Worm (Caenorhabditis elegans) whole organism, L2 larva: Measurements from ENCODE around the gene larp-1.
"Not testable (repeated sequence)": the region's sequence is repeated elsewhere in the genome, so short reads cannot be mapped to it uniquely, and the experiment has no call there.

Experiments
- C34F6.9 ChIP-seq: fragments of 150-350 bp; optimal IDR thresholded peaks from 2 replicates; lab custom pipeline; 2014; ENCODE audit warnings: missing biosample characterization, missing genetic modification characterization
- F13H6.1 ChIP-seq: sonication (generic microtip); optimal IDR thresholded peaks from 2 replicates; lab custom pipeline; 2016; ENCODE audit warnings: missing genetic modification characterization, missing compliant biosample characterization
- Y55F3AM.14 ChIP-seq: fragments of 200-800 bp; sonication (Bioruptor generic); optimal IDR thresholded peaks from 2 replicates; lab custom pipeline; 2018; ENCODE audit warnings: mild to moderate bottlenecking, missing genetic modification characterization, missing compliant biosample characterization
- ZK546.5 ChIP-seq: sonication (generic microtip); optimal IDR thresholded peaks from 2 replicates; lab custom pipeline; 2017; ENCODE audit warnings: missing biosample characterization, missing genetic modification characterization
- alr-1 ChIP-seq: fragments of 150-350 bp; optimal IDR thresholded peaks from 2 replicates; lab custom pipeline; 2014; ENCODE audit warnings: missing biosample characterization, missing genetic modification characterization
- aly-2 ChIP-seq: fragments of 150-350 bp; optimal IDR thresholded peaks from 2 replicates; lab custom pipeline; 2014; ENCODE audit warnings: missing biosample characterization, missing genetic modification characterization
- blmp-1 ChIP-seq: sonication (generic microtip); optimal IDR thresholded peaks from 2 replicates; lab custom pipeline; 2017; ENCODE audit warnings: missing genetic modification characterization, mild to moderate bottlenecking, missing compliant biosample characterization, antibody characterized with exemption, moderate library complexity; ENCODE audit not compliant: insufficient read depth
- ceh-16 ChIP-seq: fragments of 150-350 bp; optimal IDR thresholded peaks from 2 replicates; lab custom pipeline; 2014; ENCODE audit warnings: missing biosample characterization, missing genetic modification characterization
- crh-2 ChIP-seq: sonication (generic microtip); optimal IDR thresholded peaks from 2 replicates; lab custom pipeline; 2017; ENCODE audit warnings: missing biosample characterization, missing genetic modification characterization
- dmd-4 ChIP-seq: sonication (generic microtip); optimal IDR thresholded peaks from 2 replicates; lab custom pipeline; 2017; ENCODE audit warnings: missing biosample characterization, missing genetic modification characterization
- elt-3 ChIP-seq: sonication (generic microtip); optimal IDR thresholded peaks from 2 replicates; lab custom pipeline; 2017; ENCODE audit warnings: missing biosample characterization, missing genetic modification characterization
- lin-11 ChIP-seq: fragments of 150-350 bp; sonication (generic microtip); optimal IDR thresholded peaks from 2 replicates; lab custom pipeline; 2014; ENCODE audit warnings: missing biosample characterization, missing genetic modification characterization, inconsistent platforms, mixed read lengths
- lin-13 ChIP-seq: fragments of 150-350 bp; optimal IDR thresholded peaks from 2 replicates; lab custom pipeline; 2014; ENCODE audit warnings: missing biosample characterization, missing genetic modification reagents, missing genetic modification characterization
- lsy-2 ChIP-seq, 2 experiments: fragments of 150-350 bp in 1 of 2; sonication (generic microtip) in 1 of 2; optimal IDR thresholded peaks; 2 replicates each; lab custom pipeline; 2014 to 2017; ENCODE audit warnings: missing biosample characterization in 2 of 2, missing genetic modification characterization in 2 of 2
- mab-5 ChIP-seq: fragments of 150-350 bp; optimal IDR thresholded peaks from 2 replicates; lab custom pipeline; 2014; ENCODE audit warnings: missing biosample characterization, missing genetic modification characterization
- mbf-1 ChIP-seq: sonication (generic microtip); optimal IDR thresholded peaks from 2 replicates; lab custom pipeline; 2017; ENCODE audit warnings: missing biosample characterization, missing genetic modification characterization
- nhr-10 ChIP-seq: sonication (generic microtip); optimal IDR thresholded peaks from 2 replicates; lab custom pipeline; 2017; ENCODE audit warnings: missing biosample characterization, missing genetic modification characterization
- nhr-12 ChIP-seq: fragments of 150-350 bp; optimal IDR thresholded peaks from 2 replicates; lab custom pipeline; 2014; ENCODE audit warnings: missing biosample characterization, missing genetic modification characterization
- nhr-129 ChIP-seq: fragments of 150-350 bp; optimal IDR thresholded peaks from 2 replicates; lab custom pipeline; 2014; ENCODE audit warnings: missing biosample characterization, missing genetic modification characterization
- nhr-21 ChIP-seq: fragments of 150-350 bp; optimal IDR thresholded peaks from 2 replicates; lab custom pipeline; 2014; ENCODE audit warnings: missing biosample characterization, missing genetic modification characterization
- nhr-23 ChIP-seq: fragments of 150-350 bp; optimal IDR thresholded peaks from 2 replicates; lab custom pipeline; 2014; ENCODE audit warnings: missing biosample characterization, missing genetic modification reagents, missing genetic modification characterization
- nhr-6 ChIP-seq: fragments of 150-350 bp; optimal IDR thresholded peaks from 2 replicates; lab custom pipeline; 2014; ENCODE audit warnings: missing biosample characterization, missing genetic modification characterization
- nhr-77 ChIP-seq: fragments of 150-350 bp; optimal IDR thresholded peaks from 2 replicates; lab custom pipeline; 2014; ENCODE audit warnings: missing biosample characterization, missing genetic modification characterization
- peb-1 ChIP-seq: fragments of 150-350 bp; optimal IDR thresholded peaks from 2 replicates; lab custom pipeline; 2014; ENCODE audit warnings: missing biosample characterization, missing genetic modification characterization
- sem-4 ChIP-seq: fragments of 150-350 bp; optimal IDR thresholded peaks from 2 replicates; lab custom pipeline; 2014; ENCODE audit warnings: missing biosample characterization, missing genetic modification reagents, missing genetic modification characterization
- skn-1 ChIP-seq: sonication (generic microtip); optimal IDR thresholded peaks from 2 replicates; lab custom pipeline; 2017; ENCODE audit warnings: missing biosample characterization, missing genetic modification characterization
- sma-3 ChIP-seq: sonication (generic microtip); optimal IDR thresholded peaks from 2 replicates; lab custom pipeline; 2016; ENCODE audit warnings: missing genetic modification reagents, missing genetic modification characterization, missing compliant biosample characterization
- sma-9 ChIP-seq, 2 experiments: fragments of 150-350 bp in 1 of 2; sonication (generic microtip) in 1 of 2; optimal IDR thresholded peaks; 2 replicates each; lab custom pipeline; 2014 to 2016; ENCODE audit warnings: missing genetic modification characterization in 2 of 2, mild to moderate bottlenecking in 1 of 2, missing biosample characterization in 1 of 2, missing compliant biosample characterization in 1 of 2, missing genetic modification reagents in 1 of 2, moderate library complexity in 1 of 2
- snpc-4 ChIP-seq: fragments of 150-350 bp; optimal IDR thresholded peaks from 2 replicates; lab custom pipeline; 2014; ENCODE audit warnings: missing biosample characterization, missing genetic modification characterization
- unc-39 ChIP-seq: fragments of 150-350 bp; optimal IDR thresholded peaks from 2 replicates; lab custom pipeline; 2014; ENCODE audit warnings: missing biosample characterization, missing genetic modification characterization
- unc-55 ChIP-seq: fragments of 150-350 bp; sonication (generic microtip); optimal IDR thresholded peaks from 3 replicates; lab custom pipeline; 2014; ENCODE audit warnings: missing biosample characterization, missing genetic modification reagents, missing genetic modification characterization
- unc-62 ChIP-seq: fragments of 150-350 bp; optimal IDR thresholded peaks from 2 replicates; lab custom pipeline; 2014; ENCODE audit warnings: missing biosample characterization, missing genetic modification reagents, missing genetic modification characterization
- zag-1 ChIP-seq: fragments of 150-350 bp; optimal IDR thresholded peaks from 2 replicates; lab custom pipeline; 2014; ENCODE audit warnings: missing biosample characterization, missing genetic modification characterization
- ztf-1 ChIP-seq: fragments of 200-800 bp; sonication (Bioruptor generic); conservative IDR thresholded peaks from 2 replicates; pipeline ENCODE4 v1.3.6; 2022; ENCODE audit warnings: missing genetic modification characterization, missing compliant biosample characterization
- ztf-11 ChIP-seq: sonication (generic microtip); optimal IDR thresholded peaks from 2 replicates; lab custom pipeline; 2017; ENCODE audit warnings: missing biosample characterization, missing genetic modification characterization
- ztf-4 ChIP-seq: fragments of 150-350 bp; optimal IDR thresholded peaks from 2 replicates; lab custom pipeline; 2014; ENCODE audit warnings: missing biosample characterization, missing genetic modification characterization

The larp-1 gene

ce11 chrIII:4984444-4985086, 32.9 kb downstream of the larp-1 start, which contains the start of gene C27F2.7:
TSS of gene C27F2.7 (minus strand) at chrIII:4984494.
- TF ChIP-seq aly-2 (tag; lab: Kevin White, UChicago) (no peak), ztf-11 (no peak), elt-3 (tag; lab: Kevin White, UChicago) (no peak), ceh-16 (tag; lab: Kevin White, UChicago) (no peak), lin-13 (GFP tag; lab: Kevin White, UChicago) (no peak), peb-1 (tag; lab: Kevin White, UChicago) (no peak), sma-3 (GFP tag; lab: Kevin White, UChicago) (no peak), ZK546.5 (tag; lab: Kevin White, UChicago) (no peak), nhr-6 (tag; lab: Kevin White, UChicago) (no peak), lsy-2 (tag; optimal IDR thresholded peaks at IDR 0.05; lab: Kevin White, UChicago) (no peak)

- no peak for TF ChIP-seq ztf-1 (GFP tag; lab: Robert Waterston, UW)
- TF ChIP-seq alr-1 (tag; lab: Kevin White, UChicago): no peak
- no peak for TF ChIP-seq mbf-1 (tag; lab: Kevin White, UChicago)
- no peak for TF ChIP-seq C34F6.9
- no peak for TF ChIP-seq unc-39 (tag; lab: Kevin White, UChicago)
- no peak for TF ChIP-seq skn-1 (tag; lab: Kevin White, UChicago)
- no peak for TF ChIP-seq blmp-1 (tag; lab: Kevin White, UChicago)
- no peak for TF ChIP-seq nhr-10 (tag; lab: Kevin White, UChicago)
- TF ChIP-seq nhr-77 (tag; lab: Kevin White, UChicago): no peak
- no peak for TF ChIP-seq dmd-4
- no peak for TF ChIP-seq crh-2 (tag; lab: Kevin White, UChicago)
- no peak for TF ChIP-seq zag-1 (tag; lab: Kevin White, UChicago)
These were observed 33.5 kb downstream of the larp-1 start for ce11 chrIII:4983961-4984360.

ce11 chrIII:4980367-4980766, 37.1 kb downstream of the larp-1 start, which contains the start of gene C27F2.6:
TSS of gene C27F2.6 (minus strand) at chrIII:4980467.
- not testable (repeated sequence) for TF ChIP-seq ZK546.5 (tag; lab: Kevin White, UChicago); F13H6.1; blmp-1 (tag; lab: Kevin White, UChicago)
- TF ChIP-seq, all 48 proteins: peak for 0; not testable (repeated sequence) for 48

DNA sequence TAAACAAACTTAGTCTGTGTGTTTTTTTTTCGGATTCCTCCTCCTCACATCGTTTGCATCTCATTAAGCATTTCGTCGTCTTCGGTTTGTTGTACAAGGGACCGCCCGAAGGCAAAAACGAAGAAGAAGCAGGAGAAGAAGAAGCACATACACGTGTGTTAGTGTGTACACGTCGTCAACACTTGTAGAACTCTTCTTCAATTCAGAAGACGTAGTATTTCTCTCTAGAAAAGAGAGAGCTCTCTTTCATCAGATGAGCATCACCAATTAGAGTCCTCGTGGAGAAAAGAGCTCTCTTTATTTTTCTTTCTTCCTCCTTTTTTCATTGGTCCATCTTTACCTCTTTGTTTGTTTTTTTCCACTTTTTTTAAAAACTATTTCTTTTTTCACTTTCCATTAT, 49.3 kb downstream of the larp-1 start:
- TF ChIP-seq nhr-21 (tag; lab: Kevin White, UChicago) (no peak), Y55F3AM.14 (GFP tag; lab: Kevin White, UChicago) (no peak), unc-55 (no peak), dmd-4 (no peak), sma-9 (GFP tag; optimal IDR thresholded peaks at IDR 0.05; lab: Kevin White, UChicago) (no peak), sma-9 (tag; optimal IDR thresholded peaks at IDR 0.05; lab: Kevin White, UChicago) (no peak), ztf-4 (tag; lab: Kevin White, UChicago) (no peak), skn-1 (tag; lab: Kevin White, UChicago) (no peak), C34F6.9 (peak; percentile 41), lin-13 (GFP tag; lab: Kevin White, UChicago) (no peak), nhr-6 (tag; lab: Kevin White, UChicago) (no peak), nhr-129 (tag; lab: Kevin White, UChicago) (peak; percentile 2), nhr-23 (tag; lab: Kevin White, UChicago) (no peak), lsy-2 (tag; optimal IDR thresholded peaks at IDR 0.05; lab: Kevin White, UChicago) (peak in 1 of 2 experiments; percentile 32), unc-39 (tag; lab: Kevin White, UChicago) (no peak), sem-4 (tag; lab: Kevin White, UChicago) (no peak), nhr-12 (tag; lab: Kevin White, UChicago) (no peak), lin-11 (tag; lab: Kevin White, UChicago) (no peak), ZK546.5 (tag; lab: Kevin White, UChicago) (no peak), unc-62 (GFP tag; lab: Kevin White, UChicago) (no peak), nhr-10 (tag; lab: Kevin White, UChicago) (no peak), snpc-4 (tag; lab: Kevin White, UChicago) (no peak), mab-5 (tag; lab: Kevin White, UChicago) (no peak)
- TF ChIP-seq, all 48 proteins: peak for 3
